Fruit fly (Drosophila melanogaster) whole organism, prepupa: ENCODE results near the gene LysE.

Source experiments
- Blimp-1 ChIP-seq: fragments of 200-800 bp; sonication (Bioruptor generic); optimal IDR thresholded peaks from 3 replicates; lab custom pipeline; 2017; ENCODE audit warnings: missing biosample characterization, missing genetic modification characterization, mild to moderate bottlenecking, moderate library complexity, missing genetic modification reagents
- CG15336 ChIP-seq: fragments of 200-800 bp; sonication (Bioruptor generic); IDR thresholded peaks from 2 replicates; pipeline ENCODE4 v1.3.6; 2022; ENCODE audit warnings: missing biosample characterization, missing genetic modification characterization
- CG3032 ChIP-seq: fragments of 200-800 bp; optimal IDR thresholded peaks from 2 replicates; lab custom pipeline; 2019; ENCODE audit warnings: missing biosample characterization, mild to moderate bottlenecking, missing genetic modification characterization, moderate library complexity
- CG3919 ChIP-seq: fragments of 200-800 bp; sonication (Bioruptor generic); optimal IDR thresholded peaks from 3 replicates; lab custom pipeline; 2016; ENCODE audit warnings: missing biosample characterization, missing genetic modification characterization
- CG4318 ChIP-seq: fragments of 200-800 bp; sonication (Bioruptor generic); optimal IDR thresholded peaks from 3 replicates; lab custom pipeline; 2017; ENCODE audit warnings: missing biosample characterization, mild to moderate bottlenecking, missing genetic modification characterization
- CG6276 ChIP-seq: fragments of 200-800 bp; sonication (Bioruptor generic); optimal IDR thresholded peaks from 2 replicates; lab custom pipeline; 2017; ENCODE audit warnings: missing biosample characterization, mild to moderate bottlenecking, missing genetic modification characterization
- CG6808 ChIP-seq: fragments of 200-800 bp; sonication (Bioruptor generic); optimal IDR thresholded peaks from 3 replicates; lab custom pipeline; 2017; ENCODE audit warnings: missing biosample characterization, missing genetic modification characterization, mild to moderate bottlenecking, moderate library complexity, missing genetic modification reagents
- Lpt ChIP-seq: fragments of 200-800 bp; sonication (Bioruptor generic); optimal IDR thresholded peaks from 3 replicates; lab custom pipeline; 2016; ENCODE audit warnings: missing biosample characterization, missing genetic modification characterization
- Met ChIP-seq: fragments of 200-800 bp; sonication (Bioruptor generic); optimal IDR thresholded peaks from 3 replicates; lab custom pipeline; 2016; ENCODE audit warnings: missing biosample characterization, missing genetic modification characterization
- Sox102F ChIP-seq: fragments of 200-800 bp; sonication (Bioruptor generic); optimal IDR thresholded peaks from 2 replicates; lab custom pipeline; 2016; ENCODE audit warnings: missing biosample characterization, mild to moderate bottlenecking, missing genetic modification characterization
- Sox14 ChIP-seq: fragments of 200-800 bp; sonication (Bioruptor generic); optimal IDR thresholded peaks from 3 replicates; lab custom pipeline; 2016; ENCODE audit warnings: missing biosample characterization, missing genetic modification characterization
- esn ChIP-seq: fragments of 200-800 bp; sonication (Bioruptor generic); optimal IDR thresholded peaks from 2 replicates; lab custom pipeline; 2016; ENCODE audit warnings: missing biosample characterization, mild to moderate bottlenecking, missing genetic modification characterization, moderate library complexity
- fd85E ChIP-seq: fragments of 200-800 bp; sonication (Bioruptor generic); optimal IDR thresholded peaks from 3 replicates; lab custom pipeline; 2016; ENCODE audit warnings: missing biosample characterization, missing genetic modification characterization
- salr ChIP-seq, 2 experiments: fragments of 200-800 bp; sonication (Bioruptor generic); optimal IDR thresholded peaks; 3 replicates each; lab custom pipeline; 2016 to 2018; ENCODE audit warnings: missing biosample characterization in 2 of 2, missing genetic modification characterization in 2 of 2, mild to moderate bottlenecking in 1 of 2

DNA sequence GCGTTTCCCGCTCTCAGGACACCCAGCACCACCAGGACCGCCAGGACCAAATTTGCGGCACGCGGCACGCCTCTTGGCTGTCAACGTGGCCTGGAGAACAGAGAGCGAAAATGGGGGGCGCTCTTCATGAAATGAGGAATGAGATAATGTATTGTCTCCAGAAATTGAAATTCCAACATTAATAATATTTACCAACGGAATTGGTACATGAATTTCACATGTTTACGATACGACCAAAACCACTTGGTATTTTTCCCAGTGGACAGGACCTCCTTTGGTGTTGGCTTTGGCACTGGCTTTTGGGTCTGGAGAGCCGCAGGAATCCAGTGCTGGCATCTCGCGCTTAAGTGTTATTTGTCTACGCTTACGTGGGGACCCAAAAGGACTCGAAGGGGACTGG lies 29.2 kb upstream of the LysE start:
- TF ChIP-seq Blimp-1 (no peak), CG3919 (no peak), CG3032 (tag; lab: Kevin White, UChicago) (peak; percentile 23), CG6808 (GFP tag; lab: Kevin White, UChicago) (no peak), CG6276 (GFP tag; lab: Kevin White, UChicago) (no peak), Lpt (GFP tag; lab: Kevin White, UChicago) (no peak), salr (GFP tag; optimal IDR thresholded peaks at IDR 0.05; lab: Kevin White, UChicago) (no peak), CG15336 (GFP tag; lab: Robert Waterston, UW) (peak; percentile 30; the same call in 1 of the 2 replicates), esn (GFP tag; lab: Kevin White, UChicago) (peak; percentile 25), Sox102F (no peak), CG4318 (GFP tag; lab: Kevin White, UChicago) (no peak), Met (GFP tag; lab: Kevin White, UChicago) (peak; percentile 32), Sox14 (GFP tag; lab: Kevin White, UChicago) (peak; percentile 9), fd85E (GFP tag; lab: Kevin White, UChicago) (no peak)
